Worm (Caenorhabditis elegans): Measurements from ENCODE around the gene pes-8.

pes-8 gene

DNA sequence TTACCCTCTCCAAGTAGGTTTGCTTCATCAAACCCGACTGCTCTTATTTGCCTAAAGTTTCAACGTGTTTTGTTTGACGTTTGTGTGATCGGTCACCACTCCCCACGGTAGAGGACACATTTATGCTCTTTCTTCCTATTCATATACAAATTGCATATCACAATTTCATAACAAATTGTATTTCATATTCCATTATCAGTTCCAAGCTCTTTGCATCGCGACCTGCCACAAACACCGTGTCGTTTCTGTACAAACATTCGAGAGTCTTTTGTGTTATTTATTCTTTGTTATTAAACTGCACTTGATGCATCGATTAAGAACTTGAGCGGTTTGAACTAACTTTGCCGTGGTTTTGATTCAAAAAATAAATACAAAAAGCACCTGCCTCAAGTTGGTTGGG, 41.5 kb upstream of the pes-8 start:
- TF ChIP-seq unc-120 (tag; optimal IDR thresholded peaks at IDR 0.05; ENCODE audit: poor library complexity, severe bottlenecking) (no peak), elt-3 (tag; optimal IDR thresholded peaks at IDR 0.05) (no peak), sem-2 (GFP tag; optimal IDR thresholded peaks at IDR 0.05) (no peak), ztf-11 (tag; optimal IDR thresholded peaks at IDR 0.05) (no peak), sptf-1 (tag; optimal IDR thresholded peaks at IDR 0.05) (no peak), hlh-1 (tag; optimal IDR thresholded peaks at IDR 0.05) (no peak), nhr-28 (tag; optimal IDR thresholded peaks at IDR 0.05) (no peak), lsy-2 (tag; optimal IDR thresholded peaks at IDR 0.05) (no peak), nhr-2 (tag; optimal IDR thresholded peaks at IDR 0.05) (no peak)

DNA sequence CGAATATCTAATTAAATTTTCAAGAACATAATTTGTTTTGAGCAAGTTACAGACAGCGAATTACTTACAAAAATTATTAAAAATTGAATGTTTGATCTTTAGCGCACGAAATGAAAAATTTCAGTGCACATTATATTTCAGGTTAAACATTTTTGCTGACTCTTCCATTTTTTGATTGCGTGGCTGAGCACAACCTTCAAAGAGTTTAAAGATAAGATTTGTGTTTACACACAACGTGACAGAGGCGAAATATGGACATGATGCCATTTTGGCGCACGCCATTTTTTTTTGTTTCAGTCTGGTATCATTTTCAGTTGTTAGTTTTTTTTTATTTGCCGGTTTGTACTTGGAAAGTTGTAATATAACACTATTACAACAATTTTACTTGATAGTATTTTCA, 38.9 kb upstream of the pes-8 start:
- TF ChIP-seq mls-2 (tag; optimal IDR thresholded peaks at IDR 0.05): no peak
- TF ChIP-seq lsy-2 (tag; optimal IDR thresholded peaks at IDR 0.05): no peak
- no peak for TF ChIP-seq sem-2 (GFP tag; optimal IDR thresholded peaks at IDR 0.05)
- no peak for TF ChIP-seq cnd-1 (tag; optimal IDR thresholded peaks at IDR 0.05)
- no peak for TF ChIP-seq tbx-8 (GFP tag; optimal IDR thresholded peaks at IDR 0.05)
- TF ChIP-seq hlh-1 (tag; optimal IDR thresholded peaks at IDR 0.05): no peak
- TF ChIP-seq unc-120 (tag; optimal IDR thresholded peaks at IDR 0.05; ENCODE audit: poor library complexity, severe bottlenecking): no peak
- TF ChIP-seq M03D4.4 (tag; optimal IDR thresholded peaks at IDR 0.05): no peak
- TF ChIP-seq ceh-83 (GFP tag; optimal IDR thresholded peaks at IDR 0.05): no peak
- no peak for TF ChIP-seq nhr-2 (tag; optimal IDR thresholded peaks at IDR 0.05)
- no peak for TF ChIP-seq mab-5 (tag; optimal IDR thresholded peaks at IDR 0.05)
- TF ChIP-seq flh-1 (GFP tag; optimal IDR thresholded peaks at IDR 0.05): no peak
- no peak for TF ChIP-seq ces-1 (GFP tag; optimal IDR thresholded peaks at IDR 0.05)
- TF ChIP-seq mep-1 (tag; optimal IDR thresholded peaks at IDR 0.05): no peak
- no peak for TF ChIP-seq elt-3 (tag; optimal IDR thresholded peaks at IDR 0.05)
- TF ChIP-seq ceh-39 (tag; optimal IDR thresholded peaks at IDR 0.05): no peak
- TF ChIP-seq drap-1 (GFP tag; optimal IDR thresholded peaks at IDR 0.05): no peak
- TF ChIP-seq pha-4 (tag; optimal IDR thresholded peaks at IDR 0.05): no peak
- no peak for TF ChIP-seq nhr-28 (tag; optimal IDR thresholded peaks at IDR 0.05)

DNA sequence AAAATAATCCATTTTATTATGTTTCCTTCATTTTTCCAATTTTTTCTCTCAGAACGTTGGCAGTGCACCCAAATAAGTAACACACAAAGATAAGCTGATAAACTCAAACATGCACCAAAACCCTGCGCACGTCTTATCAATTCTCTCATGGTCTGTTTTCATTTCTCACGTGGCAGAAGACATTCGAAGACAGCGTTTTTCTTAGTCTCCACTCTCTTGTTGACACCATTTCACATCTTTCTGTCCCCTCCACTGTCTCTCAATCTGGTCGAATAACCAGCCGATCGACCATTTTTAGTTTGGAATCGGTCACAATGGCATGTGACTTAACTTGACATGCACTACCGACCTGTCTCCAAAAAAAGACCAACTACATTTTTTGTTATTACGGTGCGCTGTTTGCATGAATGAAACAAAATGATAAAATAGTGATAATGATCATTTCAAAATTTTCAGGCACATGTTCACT, 37.7 kb upstream of the pes-8 start, which contains the start of gene C35B8.3:
Gene C35B8.3 (plus strand): TSS at position 51 of the 469 bp plus-strand sequence.
- TF ChIP-seq ceh-43 (GFP tag; optimal IDR thresholded peaks at IDR 0.05) (no peak), nhr-12 (tag; optimal IDR thresholded peaks at IDR 0.05) (no peak), sem-2 (GFP tag; optimal IDR thresholded peaks at IDR 0.05) (no peak), M03D4.4 (tag; optimal IDR thresholded peaks at IDR 0.05) (no peak), mep-1 (tag; optimal IDR thresholded peaks at IDR 0.05) (no peak), ham-2 (GFP tag; optimal IDR thresholded peaks at IDR 0.05) (no peak), unc-62 (GFP tag; optimal IDR thresholded peaks at IDR 0.05) (no peak)

DNA sequence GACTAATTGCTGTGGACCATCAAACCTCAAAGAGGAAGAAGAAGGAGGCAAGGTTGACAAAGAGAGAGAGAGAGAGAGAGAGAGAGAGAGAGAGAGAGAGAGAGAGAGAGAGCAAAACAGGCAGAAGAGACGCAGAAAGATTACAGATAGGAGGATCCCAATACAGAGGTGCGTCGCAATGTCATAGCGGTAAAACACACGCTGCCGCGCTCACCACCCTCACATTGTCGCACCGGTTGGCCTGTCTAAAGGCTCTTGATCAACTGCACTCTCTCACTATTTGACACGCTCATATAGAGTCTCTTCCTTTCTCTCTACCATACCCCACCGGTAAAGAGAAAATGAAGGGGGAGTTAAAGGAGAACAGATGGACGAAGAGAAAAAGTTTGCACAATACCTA, 26.3 kb upstream of the pes-8 start:
- TF ChIP-seq zip-8 (tag; optimal IDR thresholded peaks at IDR 0.05): no peak
- no peak for TF ChIP-seq nhr-12 (tag; optimal IDR thresholded peaks at IDR 0.05)
- no peak for TF ChIP-seq unc-39 (tag; optimal IDR thresholded peaks at IDR 0.05)
- peak; percentile 23 for TF ChIP-seq ceh-39 (tag; optimal IDR thresholded peaks at IDR 0.05)
- no peak for TF ChIP-seq nhr-237 (tag; optimal IDR thresholded peaks at IDR 0.05)
- TF ChIP-seq M03D4.4 (tag; optimal IDR thresholded peaks at IDR 0.05): peak; percentile 48
- TF ChIP-seq pha-4 (tag; optimal IDR thresholded peaks at IDR 0.05): peak; percentile 58
- no peak for TF ChIP-seq elt-1 (tag; optimal IDR thresholded peaks at IDR 0.05; ENCODE audit: borderline replicate concordance, insufficient read depth)
- no peak for TF ChIP-seq lsy-2 (tag; optimal IDR thresholded peaks at IDR 0.05)
- peak; percentile 74 for TF ChIP-seq nhr-2 (tag; optimal IDR thresholded peaks at IDR 0.05)
- no peak for TF ChIP-seq elt-3 (tag; optimal IDR thresholded peaks at IDR 0.05)
- TF ChIP-seq unc-120 (tag; optimal IDR thresholded peaks at IDR 0.05; ENCODE audit: poor library complexity, severe bottlenecking): peak; percentile 46
- TF ChIP-seq ham-2 (GFP tag; optimal IDR thresholded peaks at IDR 0.05): peak; percentile 69
- peak; percentile 27 for TF ChIP-seq mls-2 (tag; optimal IDR thresholded peaks at IDR 0.05)
- TF ChIP-seq sem-2 (GFP tag; optimal IDR thresholded peaks at IDR 0.05): no peak
- peak; percentile 82 for TF ChIP-seq sptf-1 (tag; optimal IDR thresholded peaks at IDR 0.05)
- TF ChIP-seq tbx-8 (GFP tag; optimal IDR thresholded peaks at IDR 0.05): peak; percentile 51
- TF ChIP-seq ces-1 (GFP tag; optimal IDR thresholded peaks at IDR 0.05): no peak
- TF ChIP-seq ztf-11 (tag; optimal IDR thresholded peaks at IDR 0.05): no peak
- no peak for TF ChIP-seq nhr-76 (tag; optimal IDR thresholded peaks at IDR 0.05)
- no peak for TF ChIP-seq nhr-28 (tag; optimal IDR thresholded peaks at IDR 0.05)
- TF ChIP-seq drap-1 (GFP tag; optimal IDR thresholded peaks at IDR 0.05): peak; percentile 37
- no peak for TF ChIP-seq snpc-4 (tag; optimal IDR thresholded peaks at IDR 0.05)
- TF ChIP-seq cnd-1 (tag; optimal IDR thresholded peaks at IDR 0.05): peak; percentile 63
- TF ChIP-seq mep-1 (tag; optimal IDR thresholded peaks at IDR 0.05): no peak

Data from whole organism, mixed stage, embryonic.